Worm (Caenorhabditis elegans) whole organism, L3 larva: ENCODE data around the gene F26D2.10.

Experiments used
- R02D3.7 ChIP-seq: fragments of 150-350 bp; optimal IDR thresholded peaks from 2 replicates; lab custom pipeline; 2014; ENCODE audit warnings: missing biosample characterization, missing genetic modification characterization
- ZK546.5 ChIP-seq: sonication (generic microtip); optimal IDR thresholded peaks from 2 replicates; lab custom pipeline; 2017; ENCODE audit warnings: missing biosample characterization, missing genetic modification characterization
- aly-2 ChIP-seq: fragments of 150-350 bp; optimal IDR thresholded peaks from 2 replicates; lab custom pipeline; 2014; ENCODE audit warnings: missing biosample characterization, missing genetic modification characterization
- ama-1 ChIP-seq: fragments of 150-350 bp; optimal IDR thresholded peaks from 2 replicates; lab custom pipeline; 2018
- ceh-28 ChIP-seq: fragments of 150-350 bp; optimal IDR thresholded peaks from 2 replicates; lab custom pipeline; 2014; ENCODE audit warnings: missing biosample characterization, missing genetic modification reagents, missing genetic modification characterization
- ceh-82 ChIP-seq: fragments of 150-350 bp; optimal IDR thresholded peaks from 2 replicates; lab custom pipeline; 2014; ENCODE audit warnings: missing biosample characterization, missing genetic modification characterization
- ceh-9 ChIP-seq: sonication (generic microtip); optimal IDR thresholded peaks from 2 replicates; lab custom pipeline; 2018; ENCODE audit warnings: missing biosample characterization, missing genetic modification characterization
- egl-5 ChIP-seq: fragments of 150-350 bp; optimal IDR thresholded peaks from 2 replicates; lab custom pipeline; 2017; ENCODE audit warnings: missing biosample characterization, missing genetic modification reagents, missing genetic modification characterization, inconsistent platforms
- elt-1 ChIP-seq: fragments of 150-350 bp; optimal IDR thresholded peaks from 2 replicates; lab custom pipeline; 2014; ENCODE audit warnings: missing biosample characterization, missing genetic modification characterization
- elt-3 ChIP-seq, 3 experiments: fragments of 150-350 bp in 1 of 3; sonication (generic microtip) in 2 of 3; optimal IDR thresholded peaks; 2 replicates in 2 of 3; 4 replicates in 1 of 3; lab custom pipeline; 2014 to 2017; ENCODE audit warnings: missing biosample characterization in 3 of 3, missing genetic modification characterization in 3 of 3
- eor-1 ChIP-seq, 2 experiments: fragments of 150-350 bp; optimal IDR thresholded peaks; 2 replicates each; lab custom pipeline; 2014 to 2018; ENCODE audit warnings: missing biosample characterization in 2 of 2, missing genetic modification characterization in 2 of 2
- fos-1 ChIP-seq: fragments of 150-350 bp; optimal IDR thresholded peaks from 2 replicates; lab custom pipeline; 2014; ENCODE audit warnings: missing biosample characterization, missing genetic modification characterization
- hmg-11 ChIP-seq: sonication (generic microtip); optimal IDR thresholded peaks from 2 replicates; lab custom pipeline; 2016; ENCODE audit warnings: missing genetic modification characterization, missing compliant biosample characterization
- jun-1 ChIP-seq: fragments of 150-350 bp; optimal IDR thresholded peaks from 2 replicates; lab custom pipeline; 2014; ENCODE audit warnings: missing biosample characterization, missing genetic modification reagents, missing genetic modification characterization
- lin-15B ChIP-seq: fragments of 150-350 bp; optimal IDR thresholded peaks from 2 replicates; lab custom pipeline; 2014; ENCODE audit warnings: missing biosample characterization, missing genetic modification characterization
- lin-39 ChIP-seq: fragments of 150-350 bp; optimal IDR thresholded peaks from 2 replicates; lab custom pipeline; 2018; ENCODE audit warnings: missing biosample characterization, missing genetic modification reagents, missing genetic modification characterization
- lsy-12 ChIP-seq: sonication (generic microtip); optimal IDR thresholded peaks from 2 replicates; lab custom pipeline; 2016; ENCODE audit warnings: mild to moderate bottlenecking, missing genetic modification characterization, missing compliant biosample characterization
- mdl-1 ChIP-seq: fragments of 150-350 bp; optimal IDR thresholded peaks from 2 replicates; lab custom pipeline; 2014; ENCODE audit warnings: missing biosample characterization, missing genetic modification characterization
- mml-1 ChIP-seq: fragments of 150-350 bp; sonication (generic microtip); optimal IDR thresholded peaks from 3 replicates; lab custom pipeline; 2014; ENCODE audit warnings: missing biosample characterization, missing genetic modification characterization
- nfya-1 ChIP-seq: sonication (generic microtip); optimal IDR thresholded peaks from 2 replicates; lab custom pipeline; 2017; ENCODE audit warnings: missing genetic modification characterization, mild to moderate bottlenecking, missing compliant biosample characterization, antibody characterized with exemption, moderate library complexity; ENCODE audit not compliant: insufficient read depth
- nhr-11 ChIP-seq: fragments of 150-350 bp; optimal IDR thresholded peaks from 2 replicates; lab custom pipeline; 2014; ENCODE audit warnings: missing biosample characterization, missing genetic modification characterization
- nhr-12 ChIP-seq: fragments of 150-350 bp; optimal IDR thresholded peaks from 2 replicates; lab custom pipeline; 2014; ENCODE audit warnings: missing biosample characterization, missing genetic modification characterization
- nhr-237 ChIP-seq: fragments of 150-350 bp; optimal IDR thresholded peaks from 2 replicates; lab custom pipeline; 2014; ENCODE audit warnings: missing biosample characterization, missing genetic modification characterization
- nhr-28 ChIP-seq: fragments of 150-350 bp; optimal IDR thresholded peaks from 2 replicates; lab custom pipeline; 2014; ENCODE audit warnings: missing biosample characterization, missing genetic modification characterization
- nhr-43 ChIP-seq: sonication (generic microtip); optimal IDR thresholded peaks from 2 replicates; lab custom pipeline; 2016; ENCODE audit warnings: mild to moderate bottlenecking, missing genetic modification characterization, missing compliant biosample characterization; ENCODE audit not compliant: poor library complexity, severe bottlenecking
- nhr-67 ChIP-seq: fragments of 150-350 bp; optimal IDR thresholded peaks from 2 replicates; lab custom pipeline; 2014; ENCODE audit warnings: missing biosample characterization, missing genetic modification characterization
- nhr-76 ChIP-seq: fragments of 150-350 bp; sonication (generic microtip); optimal IDR thresholded peaks from 5 replicates; lab custom pipeline; 2014; ENCODE audit warnings: missing biosample characterization, missing genetic modification characterization
- nhr-77 ChIP-seq: fragments of 150-350 bp; optimal IDR thresholded peaks from 2 replicates; lab custom pipeline; 2014; ENCODE audit warnings: missing biosample characterization, missing genetic modification characterization
- pha-4 ChIP-seq: fragments of 150-350 bp; optimal IDR thresholded peaks from 2 replicates; lab custom pipeline; 2014; ENCODE audit warnings: missing biosample characterization, missing genetic modification reagents, missing genetic modification characterization
- pqm-1 ChIP-seq: fragments of 150-350 bp; optimal IDR thresholded peaks from 2 replicates; lab custom pipeline; 2017; ENCODE audit warnings: missing biosample characterization, missing genetic modification characterization, inconsistent platforms
- skn-1 ChIP-seq: fragments of 150-350 bp; optimal IDR thresholded peaks from 2 replicates; lab custom pipeline; 2014; ENCODE audit warnings: missing biosample characterization, missing genetic modification characterization
- tbx-2 ChIP-seq: sonication (generic microtip); optimal IDR thresholded peaks from 2 replicates; lab custom pipeline; 2016; ENCODE audit warnings: mild to moderate bottlenecking, missing genetic modification characterization, missing compliant biosample characterization
- unc-39 ChIP-seq: sonication (generic microtip); optimal IDR thresholded peaks from 4 replicates; lab custom pipeline; 2017; ENCODE audit warnings: missing biosample characterization, missing genetic modification characterization
- zag-1 ChIP-seq: fragments of 150-350 bp; optimal IDR thresholded peaks from 2 replicates; lab custom pipeline; 2014; ENCODE audit warnings: missing biosample characterization, missing genetic modification characterization
- ztf-11 ChIP-seq: fragments of 150-350 bp; optimal IDR thresholded peaks from 2 replicates; lab custom pipeline; 2014; ENCODE audit warnings: missing biosample characterization, missing genetic modification characterization
- ztf-4 ChIP-seq: fragments of 150-350 bp; optimal IDR thresholded peaks from 2 replicates; lab custom pipeline; 2014; ENCODE audit warnings: missing biosample characterization, missing genetic modification characterization

The F26D2.10 gene

DNA sequence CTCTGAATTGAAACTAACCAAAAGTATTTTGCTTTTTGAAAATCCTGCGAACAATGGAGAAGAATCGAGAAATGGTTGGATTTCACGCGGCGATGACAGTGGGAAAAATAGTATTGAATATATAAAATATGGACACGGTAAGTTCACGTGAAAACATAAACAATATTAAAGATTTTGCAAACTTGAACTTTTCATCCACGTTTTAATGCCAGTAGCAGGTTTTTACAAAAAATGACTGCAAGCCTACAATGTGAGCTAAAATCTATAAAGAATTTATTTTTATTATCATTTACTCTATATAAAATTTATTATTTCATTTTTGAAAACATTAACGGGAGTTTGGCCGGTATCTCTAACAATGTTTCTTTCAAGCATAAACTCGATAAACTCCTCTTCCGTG, at the start of gene F26D2.10:
Gene F26D2.10 (minus strand): TSS at position 101 of the 400 bp plus-strand sequence.
- TF ChIP-seq skn-1 (tag; lab: Kevin White, UChicago), result no peak
- no peak for TF ChIP-seq nhr-237 (tag; lab: Kevin White, UChicago)

DNA sequence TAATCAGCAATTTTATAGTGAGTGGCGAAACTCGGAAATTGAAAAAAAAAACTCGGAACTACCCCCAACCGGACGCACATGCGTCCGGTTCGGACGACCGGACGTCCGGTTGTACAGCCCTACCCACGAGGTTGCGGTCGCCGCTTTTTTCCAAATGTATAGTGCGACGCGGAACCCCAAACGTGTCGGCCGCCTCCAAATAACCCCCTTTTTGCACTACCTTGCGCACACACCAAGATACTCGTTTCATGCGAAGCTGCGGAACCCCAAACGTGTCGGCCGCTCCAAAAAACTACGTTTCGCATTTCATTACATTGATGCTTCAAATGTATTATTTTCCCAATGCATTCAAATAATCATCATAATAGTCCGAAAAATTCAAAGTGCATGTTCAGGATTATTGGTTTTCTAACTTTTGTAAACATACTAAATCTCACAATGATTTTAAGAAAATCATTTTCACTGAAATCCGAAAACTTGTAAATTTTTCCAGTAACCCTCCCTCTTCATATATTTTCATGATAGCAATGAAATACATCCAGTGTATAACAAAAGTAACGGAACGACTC, 42.7 kb upstream of the F26D2.10 start, which contains the start of gene srw-35:
Gene srw-35 (plus strand): TSS at position 519 of the 569 bp plus-strand sequence.
- TF ChIP-seq ztf-4 (tag; lab: Kevin White, UChicago) (no peak), skn-1 (tag; lab: Kevin White, UChicago) (no peak), elt-3 (tag; optimal IDR thresholded peaks at IDR 0.05; lab: Kevin White, UChicago) (no peak), mml-1 (tag; lab: Kevin White, UChicago) (no peak), lsy-12 (tag; lab: Kevin White, UChicago) (no peak), ceh-28 (tag; lab: Kevin White, UChicago) (no peak)

DNA sequence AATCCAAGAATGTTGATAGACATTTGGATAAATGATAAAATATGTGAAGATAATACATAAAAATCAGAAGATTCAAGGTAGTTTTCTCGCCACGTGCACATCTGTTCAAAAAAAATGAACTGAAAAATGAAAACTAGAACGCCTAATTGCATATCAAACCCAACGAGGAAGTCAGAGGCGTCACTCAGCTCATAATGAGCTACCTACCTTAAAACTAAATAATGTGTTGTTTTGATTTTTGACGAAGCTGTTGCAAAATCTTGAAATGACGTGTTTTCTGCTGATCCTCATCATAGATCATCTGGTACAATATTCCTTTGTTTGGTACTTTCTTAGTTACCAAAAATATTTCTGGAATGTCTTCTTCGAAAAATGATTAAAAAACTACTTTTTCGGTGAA, 41.5 kb upstream of the F26D2.10 start, which contains the start of gene srh-138:
Gene srh-138 (minus strand): TSS at position 101 of the 400 bp plus-strand sequence.
- TF ChIP-seq ztf-11 (tag; lab: Kevin White, UChicago), result no peak
- no peak for TF ChIP-seq nhr-43
- TF ChIP-seq lsy-12 (tag; lab: Kevin White, UChicago), result no peak
- TF ChIP-seq mdl-1, result no peak
- no peak for TF ChIP-seq nfya-1
- no peak for TF ChIP-seq ceh-82 (tag; lab: Kevin White, UChicago)
- TF ChIP-seq R02D3.7 (tag; lab: Kevin White, UChicago), result no peak
- no peak for TF ChIP-seq nhr-12
- no peak for TF ChIP-seq skn-1 (tag; lab: Kevin White, UChicago)
- TF ChIP-seq nhr-77 (tag; lab: Kevin White, UChicago), result no peak
- TF ChIP-seq lin-15B (tag; lab: Kevin White, UChicago), result no peak
- no peak for TF ChIP-seq fos-1
- TF ChIP-seq unc-39, result no peak

DNA sequence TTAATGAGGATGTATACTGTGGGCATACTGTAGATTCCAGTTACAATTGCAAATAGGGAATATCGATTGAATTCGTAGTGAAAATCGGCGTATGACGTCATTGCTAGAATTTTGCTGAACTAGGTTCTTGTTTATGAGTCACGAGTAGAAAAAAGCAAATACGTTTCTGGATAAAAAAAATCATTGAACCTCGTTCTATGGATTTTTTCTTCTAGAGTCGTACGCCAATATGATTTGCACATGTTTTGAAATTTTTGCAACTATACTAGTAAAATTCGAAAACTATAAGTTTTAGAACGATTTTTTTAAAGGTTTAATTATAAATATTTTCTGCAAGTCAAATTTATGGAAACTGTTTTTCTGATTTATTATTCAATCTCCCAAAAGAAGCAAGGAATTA, 38.4 kb upstream of the F26D2.10 start, which contains the start of gene sru-44:
Gene sru-44 (minus strand): TSS at position 101 of the 400 bp plus-strand sequence.
- TF ChIP-seq lin-39 (tag; lab: Kevin White, UChicago) (no peak), tbx-2 (tag; lab: Kevin White, UChicago) (no peak), pha-4 (no peak), jun-1 (tag; lab: Kevin White, UChicago) (no peak), pqm-1 (tag; lab: Kevin White, UChicago) (no peak), nhr-11 (tag; lab: Kevin White, UChicago) (no peak), ceh-28 (tag; lab: Kevin White, UChicago) (no peak), ceh-82 (tag; lab: Kevin White, UChicago) (no peak)

DNA sequence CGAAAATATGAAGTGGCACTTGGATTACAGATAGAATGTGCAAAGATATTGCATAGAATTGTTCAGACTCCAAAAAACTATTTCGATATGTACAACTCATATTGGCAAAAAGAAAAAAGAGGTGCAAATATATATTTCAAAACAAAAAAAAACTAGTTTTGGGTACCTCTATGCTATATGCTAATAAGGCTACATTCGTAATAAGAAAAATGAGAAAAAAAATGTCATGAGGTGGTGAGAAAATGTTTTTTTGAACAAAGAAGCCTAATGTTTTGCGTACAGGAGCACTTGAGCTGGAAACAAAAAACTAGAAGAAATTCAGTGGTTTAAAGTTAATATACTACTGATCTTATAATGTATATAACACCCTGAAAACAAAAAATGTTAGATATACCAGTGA, 31.5 kb upstream of the F26D2.10 start, which contains the start of gene srh-142:
Gene srh-142 (minus strand): TSS at position 101 of the 400 bp plus-strand sequence.
- TF ChIP-seq lin-39 (tag; lab: Kevin White, UChicago) (no peak), nhr-43 (no peak), ama-1 (lab: Kevin White, UChicago) (no peak), aly-2 (no peak), mml-1 (tag; lab: Kevin White, UChicago) (no peak)

DNA sequence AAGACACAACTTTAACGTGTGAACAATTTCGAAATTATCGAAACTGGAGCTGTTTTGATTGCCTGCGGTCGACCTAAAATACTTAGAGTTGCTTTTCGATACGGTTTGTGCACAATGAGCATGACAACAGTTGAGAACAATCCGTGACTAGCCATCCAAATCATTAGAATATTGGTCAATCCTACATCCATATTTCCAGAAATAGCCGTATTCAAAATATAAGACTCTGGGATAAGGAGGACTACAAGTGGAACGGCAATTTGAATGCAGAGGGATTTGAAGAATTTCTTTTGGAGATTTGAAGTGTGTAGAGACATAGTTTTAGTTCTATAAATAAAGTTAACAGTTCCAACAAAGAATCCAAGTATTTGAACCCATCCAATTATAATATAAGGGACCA, 30.0 kb upstream of the F26D2.10 start:
- no peak for TF ChIP-seq eor-1 (tag; optimal IDR thresholded peaks at IDR 0.05; lab: Kevin White, UChicago)
- no peak for TF ChIP-seq zag-1 (tag; lab: Kevin White, UChicago)
- no peak for TF ChIP-seq elt-1 (tag; lab: Kevin White, UChicago)
- TF ChIP-seq egl-5 (tag; lab: Kevin White, UChicago), result no peak
- no peak for TF ChIP-seq ama-1 (lab: Kevin White, UChicago)
- TF ChIP-seq ceh-9 (tag; lab: Kevin White, UChicago), result no peak
- TF ChIP-seq aly-2, result no peak
- TF ChIP-seq lsy-12 (tag; lab: Kevin White, UChicago), result no peak
- no peak for TF ChIP-seq hmg-11 (tag; lab: Kevin White, UChicago)
- no peak for TF ChIP-seq tbx-2 (tag; lab: Kevin White, UChicago)
- TF ChIP-seq nhr-28 (tag; lab: Kevin White, UChicago), result no peak
- TF ChIP-seq ZK546.5 (tag; lab: Kevin White, UChicago), result no peak
- no peak for TF ChIP-seq nhr-67 (tag; lab: Kevin White, UChicago)
- no peak for TF ChIP-seq skn-1 (tag; lab: Kevin White, UChicago)
- no peak for TF ChIP-seq nhr-76 (tag; lab: Kevin White, UChicago)
- TF ChIP-seq, all 47 proteins: peak for 0
